Fruit fly (Drosophila melanogaster) Kc167 (cell line): ENCODE measurements around the gene Nct.

Experiments
- Myc ChIP-seq: fragments of >200 bp; optimal IDR thresholded peaks from 2 replicates; lab custom pipeline; 2017; ENCODE audit warnings: missing external identifiers
- Sin3A ChIP-seq: fragments of >200 bp; optimal IDR thresholded peaks from 2 replicates; lab custom pipeline; 2018; ENCODE audit warnings: missing external identifiers
- h ChIP-seq: fragments of >200 bp; optimal IDR thresholded peaks from 3 replicates; lab custom pipeline; 2018; ENCODE audit warnings: missing external identifiers
- insv ChIP-seq: fragments of >200 bp; optimal IDR thresholded peaks from 3 replicates; lab custom pipeline; 2018; ENCODE audit warnings: missing external identifiers
- psq ChIP-seq: fragments of >200 bp; optimal IDR thresholded peaks from 2 replicates; lab custom pipeline; 2017; ENCODE audit warnings: missing external identifiers

DNA sequence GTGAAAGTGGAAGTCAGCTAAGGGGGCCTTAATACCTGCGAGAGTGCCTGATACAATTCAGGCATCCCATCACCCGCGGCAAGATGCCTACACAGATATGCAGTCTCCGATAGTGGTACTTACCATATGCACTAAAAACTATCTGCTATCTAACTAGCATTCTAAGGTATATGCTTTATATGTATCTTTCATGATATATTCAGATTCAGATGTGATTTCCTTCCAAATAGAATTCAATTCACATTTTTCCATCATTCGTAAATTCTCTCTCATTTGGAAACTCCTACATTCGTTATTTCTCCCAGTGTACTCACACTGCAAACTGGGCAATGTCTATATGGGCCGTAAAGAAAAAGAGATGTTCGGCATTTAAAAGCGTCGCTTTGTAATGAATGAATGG, 35.1 kb downstream of the Nct start:
- TF ChIP-seq insv (no peak), h (lab: Kevin White, UChicago) (no peak), Sin3A (lab: Kevin White, UChicago) (no peak), Myc (lab: Kevin White, UChicago) (no peak), psq (lab: Kevin White, UChicago) (no peak)
